Worm (Caenorhabditis elegans) whole organism, mixed stage, embryonic: ENCODE data around the gene C40H5.2.

Experiments used
- ces-1 ChIP-seq: fragments of 150-350 bp; optimal IDR thresholded peaks from 2 replicates; lab custom pipeline; 2014; ENCODE audit warnings: missing biosample characterization, missing genetic modification reagents, missing genetic modification characterization
- nhr-2 ChIP-seq: fragments of 150-350 bp; optimal IDR thresholded peaks from 2 replicates; lab custom pipeline; 2014; ENCODE audit warnings: missing biosample characterization, missing genetic modification characterization
- nhr-28 ChIP-seq: fragments of 150-350 bp; optimal IDR thresholded peaks from 2 replicates; lab custom pipeline; 2014; ENCODE audit warnings: missing biosample characterization, missing genetic modification characterization
- unc-39 ChIP-seq: fragments of 150-350 bp; optimal IDR thresholded peaks from 2 replicates; lab custom pipeline; 2014; ENCODE audit warnings: missing biosample characterization, missing genetic modification characterization
- unc-62 ChIP-seq: fragments of 150-350 bp; optimal IDR thresholded peaks from 2 replicates; lab custom pipeline; 2014; ENCODE audit warnings: missing biosample characterization, missing genetic modification reagents, missing genetic modification characterization

ce11 chrX:11726450-11726849, 19.4 kb upstream of the C40H5.2 start:
- TF ChIP-seq nhr-28 (tag; lab: Kevin White, UChicago) (no peak), unc-39 (tag; lab: Kevin White, UChicago) (no peak), unc-62 (GFP tag; lab: Kevin White, UChicago) (no peak), nhr-2 (no peak), ces-1 (GFP tag; lab: Kevin White, UChicago) (no peak)
